Fruit fly (Drosophila melanogaster) whole organism, embryonic: ENCODE measurements around the gene Gyc88E.

Experiments
- Atf-2 ChIP-seq: fragments of 200-800 bp; sonication (Bioruptor generic); optimal IDR thresholded peaks from 2 replicates; lab custom pipeline; 2016; ENCODE audit warnings: missing biosample characterization, missing genetic modification characterization
- Bgb ChIP-seq: fragments of 200-800 bp; sonication (Bioruptor generic); IDR thresholded peaks from 2 replicates; pipeline ENCODE4 v1.3.6; 2022; ENCODE audit warnings: missing biosample characterization, missing genetic modification characterization; ENCODE audit not compliant: partially characterized antibody
- C15 ChIP-seq: fragments of 200-800 bp; sonication (Bioruptor generic); IDR thresholded peaks from 3 replicates; pipeline ENCODE4 v1.3.6; 2022; ENCODE audit warnings: missing biosample characterization, missing genetic modification characterization
- CG10209 ChIP-seq: fragments of 200-800 bp; sonication (Bioruptor generic); optimal IDR thresholded peaks from 3 replicates; lab custom pipeline; 2017; ENCODE audit warnings: missing biosample characterization, mild to moderate bottlenecking, missing genetic modification characterization, missing genetic modification reagents
- CG10462 ChIP-seq: fragments of 200-800 bp; sonication (Bioruptor generic); optimal IDR thresholded peaks from 2 replicates; lab custom pipeline; 2016; ENCODE audit warnings: missing biosample characterization, missing genetic modification characterization
- CG11456 ChIP-seq: fragments of 200-800 bp; sonication (Bioruptor generic); IDR thresholded peaks from 3 replicates; pipeline ENCODE4 v1.3.6; 2022; ENCODE audit warnings: missing biosample characterization, missing genetic modification characterization
- CG12236 ChIP-seq: fragments of 200-800 bp; sonication (Bioruptor generic); optimal IDR thresholded peaks from 2 replicates; lab custom pipeline; 2016; ENCODE audit warnings: missing biosample characterization, missing genetic modification characterization
- CG12391 ChIP-seq: fragments of 200-800 bp; sonication (Bioruptor generic); optimal IDR thresholded peaks from 3 replicates; lab custom pipeline; 2018; ENCODE audit warnings: missing biosample characterization, mild to moderate bottlenecking, missing genetic modification characterization, moderate library complexity
- CG12942 ChIP-seq: fragments of 200-800 bp; sonication (Bioruptor generic); optimal IDR thresholded peaks from 3 replicates; lab custom pipeline; 2016; ENCODE audit warnings: missing biosample characterization, missing genetic modification characterization
- CG14667 ChIP-seq: fragments of 200-800 bp; sonication (Bioruptor generic); IDR thresholded peaks from 2 replicates; pipeline ENCODE4 v1.3.6; 2022; ENCODE audit warnings: missing biosample characterization, missing genetic modification characterization
- CG15696 ChIP-seq: fragments of 200-800 bp; sonication (Bioruptor generic); optimal IDR thresholded peaks from 2 replicates; lab custom pipeline; 2019; ENCODE audit warnings: missing biosample characterization, mild to moderate bottlenecking, missing genetic modification characterization, moderate library complexity
- CG16815 ChIP-seq: fragments of 200-800 bp; sonication (Bioruptor generic); optimal IDR thresholded peaks from 3 replicates; lab custom pipeline; 2017; ENCODE audit warnings: missing biosample characterization, mild to moderate bottlenecking, missing genetic modification characterization
- CG17802 ChIP-seq: fragments of 200-800 bp; sonication (Bioruptor generic); optimal IDR thresholded peaks from 2 replicates; lab custom pipeline; 2018; ENCODE audit warnings: missing biosample characterization, mild to moderate bottlenecking, missing genetic modification characterization, moderate library complexity
- CG32767 ChIP-seq: fragments of 200-800 bp; sonication (Bioruptor generic); IDR thresholded peaks from 2 replicates; pipeline ENCODE4 v1.3.6; 2022; ENCODE audit warnings: missing biosample characterization, missing genetic modification characterization
- CG4282 ChIP-seq: fragments of 200-800 bp; sonication (Bioruptor generic); optimal IDR thresholded peaks from 2 replicates; lab custom pipeline; 2016; ENCODE audit warnings: missing biosample characterization, missing genetic modification characterization
- CG43689 ChIP-seq: fragments of 200-800 bp; sonication (Bioruptor generic); IDR thresholded peaks from 2 replicates; pipeline ENCODE4 v1.3.6; 2022; ENCODE audit warnings: missing biosample characterization, missing genetic modification characterization
- CG4854 ChIP-seq: fragments of 200-800 bp; sonication (Bioruptor generic); optimal IDR thresholded peaks from 2 replicates; lab custom pipeline; 2016; ENCODE audit warnings: missing biosample characterization, missing genetic modification characterization, inconsistent platforms
- CG6175 ChIP-seq: fragments of 200-800 bp; sonication (Bioruptor generic); IDR thresholded peaks from 3 replicates; pipeline ENCODE4 v1.3.6; 2022; ENCODE audit warnings: missing biosample characterization, missing genetic modification characterization
- CG6254 ChIP-seq: fragments of 200-800 bp; sonication (Bioruptor generic); optimal IDR thresholded peaks from 3 replicates; lab custom pipeline; 2017; ENCODE audit warnings: mild to moderate bottlenecking, missing biosample characterization, missing genetic modification reagents, missing genetic modification characterization
- CG7963 ChIP-seq: fragments of 200-800 bp; sonication (Bioruptor generic); IDR thresholded peaks from 3 replicates; pipeline ENCODE4 v1.3.6; 2022; ENCODE audit warnings: missing biosample characterization, missing genetic modification characterization; ENCODE audit not compliant: partially characterized antibody
- Dip2 ChIP-seq: fragments of 200-800 bp; sonication (Bioruptor generic); IDR thresholded peaks from 2 replicates; pipeline ENCODE4 v1.3.6; 2022; ENCODE audit warnings: missing biosample characterization, missing genetic modification characterization
- Dref ChIP-seq: fragments of 200-800 bp; sonication (Bioruptor generic); IDR thresholded peaks from 2 replicates; pipeline ENCODE4 v1.3.6; 2022; ENCODE audit warnings: missing biosample characterization, missing genetic modification characterization
- Fer1 ChIP-seq: fragments of 200-800 bp; sonication (Bioruptor generic); optimal IDR thresholded peaks from 2 replicates; lab custom pipeline; 2017; ENCODE audit warnings: missing biosample characterization, mild to moderate bottlenecking, missing genetic modification characterization
- H2.0 ChIP-seq: fragments of 200-800 bp; sonication (Bioruptor generic); IDR thresholded peaks from 2 replicates; pipeline ENCODE4 v1.3.6; 2022; ENCODE audit warnings: missing biosample characterization, missing genetic modification characterization
- HmgD ChIP-seq: fragments of 200-800 bp; sonication (Bioruptor generic); optimal IDR thresholded peaks from 3 replicates; lab custom pipeline; 2016; ENCODE audit warnings: missing biosample characterization, missing genetic modification characterization
- MESR4 ChIP-seq: fragments of 200-800 bp; sonication (Bioruptor generic); optimal IDR thresholded peaks from 2 replicates; lab custom pipeline; 2018; ENCODE audit warnings: missing biosample characterization, mild to moderate bottlenecking, missing genetic modification characterization, moderate library complexity
- Nf-YA ChIP-seq: fragments of 200-800 bp; sonication (Bioruptor generic); IDR thresholded peaks from 2 replicates; pipeline ENCODE4 v1.3.6; 2022; ENCODE audit warnings: missing biosample characterization, missing genetic modification characterization
- Stat92E ChIP-seq, 3 experiments: fragments of >200 bp in 2 of 3; fragments of 200-800 bp in 1 of 3; sonication (Bioruptor generic) in 1 of 3; optimal IDR thresholded peaks; 2 replicates each; lab custom pipeline; 2017 to 2019; ENCODE audit warnings: missing biosample characterization in 3 of 3, missing genetic modification characterization in 3 of 3, mild to moderate bottlenecking in 1 of 3, moderate library complexity in 1 of 3
- Vsx1 ChIP-seq: fragments of 200-800 bp; sonication (Bioruptor generic); optimal IDR thresholded peaks from 2 replicates; lab custom pipeline; 2017; ENCODE audit warnings: missing biosample characterization, mild to moderate bottlenecking, missing genetic modification characterization, missing genetic modification reagents
- aop ChIP-seq: fragments of 200-800 bp; sonication (Bioruptor generic); IDR thresholded peaks from 2 replicates; pipeline ENCODE4 v1.3.6; 2022; ENCODE audit warnings: missing biosample characterization, missing genetic modification characterization
- chif ChIP-seq, 2 experiments: fragments of 200-800 bp; sonication (Bioruptor generic); optimal IDR thresholded peaks; 3 replicates each; lab custom pipeline; 2016; ENCODE audit warnings: missing biosample characterization in 2 of 2, missing genetic modification characterization in 2 of 2
- corto ChIP-seq: fragments of 200-800 bp; sonication (Bioruptor generic); optimal IDR thresholded peaks from 2 replicates; lab custom pipeline; 2016; ENCODE audit warnings: missing biosample characterization, mild to moderate bottlenecking, missing genetic modification characterization, moderate library complexity
- gem ChIP-seq: fragments of 200-800 bp; sonication (Bioruptor generic); optimal IDR thresholded peaks from 2 replicates; lab custom pipeline; 2019; ENCODE audit warnings: missing biosample characterization, mild to moderate bottlenecking, missing genetic modification characterization, moderate library complexity
- gsb-n ChIP-seq: fragments of 200-800 bp; sonication (Bioruptor generic); optimal IDR thresholded peaks from 3 replicates; lab custom pipeline; 2018; ENCODE audit warnings: missing biosample characterization, mild to moderate bottlenecking, missing genetic modification characterization
- kah ChIP-seq: fragments of 200-800 bp; sonication (Bioruptor generic); optimal IDR thresholded peaks from 2 replicates; lab custom pipeline; 2018; ENCODE audit warnings: missing biosample characterization, mild to moderate bottlenecking, missing genetic modification characterization
- mam ChIP-seq: fragments of 200-800 bp; sonication (Bioruptor generic); optimal IDR thresholded peaks from 3 replicates; lab custom pipeline; 2016; ENCODE audit warnings: missing biosample characterization, missing genetic modification characterization
- onecut ChIP-seq: fragments of 200-800 bp; sonication (Bioruptor generic); IDR thresholded peaks from 2 replicates; pipeline ENCODE4 v1.3.6; 2022; ENCODE audit warnings: missing biosample characterization, missing genetic modification characterization
- otp ChIP-seq: fragments of 200-800 bp; sonication (Bioruptor generic); IDR thresholded peaks from 3 replicates; pipeline ENCODE4, ENCODE4 v1.3.6; 2022; ENCODE audit warnings: missing biosample characterization, missing genetic modification characterization
- peb ChIP-seq: fragments of 200-800 bp; sonication (Bioruptor generic); IDR thresholded peaks from 2 replicates; pipeline ENCODE4 v1.3.6; 2022; ENCODE audit warnings: missing biosample characterization, missing genetic modification characterization
- pita ChIP-seq: fragments of 200-800 bp; sonication (Bioruptor generic); optimal IDR thresholded peaks from 2 replicates; lab custom pipeline; 2017; ENCODE audit warnings: missing biosample characterization, mild to moderate bottlenecking, missing genetic modification characterization
- pnt ChIP-seq: fragments of 200-800 bp; sonication (Bioruptor generic); optimal IDR thresholded peaks from 3 replicates; lab custom pipeline; 2016; ENCODE audit warnings: missing biosample characterization, missing genetic modification characterization
- pzg ChIP-seq: fragments of 200-800 bp; sonication (Bioruptor generic); optimal IDR thresholded peaks from 3 replicates; lab custom pipeline; 2018; ENCODE audit warnings: missing biosample characterization, mild to moderate bottlenecking, missing genetic modification characterization, moderate library complexity
- ranshi ChIP-seq: fragments of 200-800 bp; sonication (Bioruptor generic); IDR thresholded peaks from 2 replicates; pipeline ENCODE4 v1.3.6; 2022; ENCODE audit warnings: missing biosample characterization, missing genetic modification characterization
- salm ChIP-seq: fragments of 200-800 bp; sonication (Bioruptor generic); optimal IDR thresholded peaks from 2 replicates; lab custom pipeline; 2018; ENCODE audit warnings: missing biosample characterization, mild to moderate bottlenecking, missing genetic modification characterization
- sisA ChIP-seq: fragments of 200-800 bp; sonication (Bioruptor generic); IDR thresholded peaks from 2 replicates; pipeline ENCODE4 v1.3.6; 2022; ENCODE audit warnings: missing biosample characterization, missing genetic modification characterization
- slbo ChIP-seq: fragments of 200-800 bp; sonication (Bioruptor generic); IDR thresholded peaks from 2 replicates; pipeline ENCODE4 v1.3.6; 2022; ENCODE audit warnings: missing biosample characterization, missing genetic modification characterization
- tap ChIP-seq: fragments of 200-800 bp; optimal IDR thresholded peaks from 3 replicates; lab custom pipeline; 2019; ENCODE audit warnings: missing biosample characterization, mild to moderate bottlenecking, missing genetic modification characterization, moderate library complexity
- wek ChIP-seq: fragments of 200-800 bp; sonication (Bioruptor generic); optimal IDR thresholded peaks from 3 replicates; lab custom pipeline; 2018; ENCODE audit warnings: missing biosample characterization, mild to moderate bottlenecking, missing genetic modification characterization, moderate library complexity
- yki ChIP-seq: fragments of >200 bp; optimal IDR thresholded peaks from 3 replicates; lab custom pipeline; 2018
- z ChIP-seq: fragments of 200-800 bp; sonication (Bioruptor generic); IDR thresholded peaks from 3 replicates; pipeline ENCODE4 v1.3.6; 2022; ENCODE audit warnings: missing biosample characterization, missing genetic modification characterization

Gyc88E gene

DNA sequence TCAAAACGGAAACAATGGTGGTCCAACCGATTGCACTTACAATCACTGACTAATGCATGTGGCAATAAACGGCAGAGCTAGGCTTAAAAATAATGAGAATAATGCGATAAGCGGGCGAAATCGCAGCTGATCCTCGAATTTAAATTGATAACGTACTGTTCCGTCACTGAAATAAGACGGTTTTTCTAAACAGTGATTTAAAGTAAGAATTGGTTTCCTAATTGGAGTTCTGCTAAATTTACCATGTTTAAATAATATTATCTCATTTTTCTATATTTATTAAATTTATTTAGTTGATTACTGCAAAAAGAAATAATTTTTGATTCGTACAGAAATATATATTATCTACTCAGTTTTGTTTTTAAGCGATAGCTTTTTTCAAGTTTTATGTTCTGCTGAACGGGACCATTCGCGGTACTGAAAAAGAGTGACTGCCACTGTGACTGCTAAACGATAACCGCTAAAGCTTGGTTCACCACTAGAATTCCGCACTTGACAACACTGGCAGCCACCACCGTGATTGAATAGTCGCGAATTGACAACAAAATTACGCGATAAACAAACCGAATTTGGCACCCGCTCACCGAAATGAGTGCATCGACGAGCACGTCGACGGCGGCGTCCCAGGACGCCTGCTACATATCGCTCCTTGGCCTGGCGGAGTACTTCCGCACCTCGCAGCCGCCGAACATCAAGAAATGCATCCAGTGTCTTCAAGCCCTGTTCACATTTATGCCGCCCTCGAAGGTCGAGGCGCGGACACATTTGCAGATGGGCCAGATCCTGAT, 58.7 kb downstream of the Gyc88E start, which contains the start of the genes Spn88Eb and Mau2 (continued):
- TF ChIP-seq pita (GFP tag; lab: Kevin White, UChicago) (no peak), wek (GFP tag; lab: Kevin White, UChicago) (no peak), pzg (peak; percentile 88), onecut (GFP tag; lab: Robert Waterston, UW) (peak; percentile 57), CG6254 (no peak), CG17802 (tag; lab: Kevin White, UChicago) (peak; percentile 98), Nf-YA (GFP tag; lab: Robert Waterston, UW) (0 out of 2 replicates have a peak, but pooled peaks have one; percentile 30), CG16815 (GFP tag; lab: Kevin White, UChicago) (peak; percentile 42), Vsx1 (GFP tag; lab: Kevin White, UChicago) (no peak), CG12942 (GFP tag; lab: Kevin White, UChicago) (peak; percentile 61), sisA (GFP tag; lab: Robert Waterston, UW) (peak; percentile 62), CG11456 (peak; percentile 89), ranshi (GFP tag; lab: Robert Waterston, UW) (peak; percentile 66), CG14667 (GFP tag; lab: Robert Waterston, UW) (peak; percentile 82), kah (GFP tag; lab: Kevin White, UChicago) (peak; percentile 4), CG43689 (GFP tag; lab: Robert Waterston, UW) (no peak), tap (tag; lab: Kevin White, UChicago) (no peak), Stat92E (GFP tag; optimal IDR thresholded peaks at IDR 0.05; lab: Kevin White, UChicago) (no peak), yki (lab: Kevin White, UChicago) (no peak), H2.0 (GFP tag; lab: Robert Waterston, UW) (peak; percentile 67), otp (peak; percentile 55; the same call in 1 of the 3 replicates), slbo (GFP tag; lab: Robert Waterston, UW) (peak; percentile 91), CG12236 (no peak), Dip2 (GFP tag; lab: Robert Waterston, UW) (no peak), corto (GFP tag; lab: Kevin White, UChicago) (no peak), chif (GFP tag; optimal IDR thresholded peaks at IDR 0.05; lab: Kevin White, UChicago) (peak; percentile 39 to 55), z (GFP tag; lab: Robert Waterston, UW) (no peak), HmgD (GFP tag; lab: Kevin White, UChicago) (peak; percentile 64), aop (no peak), CG32767 (GFP tag; lab: Robert Waterston, UW) (0 out of 2 replicates have a peak, but pooled peaks have one; percentile 52), CG4282 (GFP tag; lab: Kevin White, UChicago) (peak; percentile 52), MESR4 (GFP tag; lab: Kevin White, UChicago) (peak; percentile 67), gsb-n (tag; lab: Kevin White, UChicago) (no peak), Dref (GFP tag; lab: Robert Waterston, UW) (peak; percentile 73), CG10209 (GFP tag; lab: Kevin White, UChicago) (peak; percentile 40), CG15696 (tag; lab: Kevin White, UChicago) (peak; percentile 48), Fer1 (GFP tag; lab: Kevin White, UChicago) (peak; percentile 63), salm (tag; lab: Kevin White, UChicago) (no peak), pnt (GFP tag; lab: Kevin White, UChicago) (peak; percentile 9), CG12391 (tag; lab: Kevin White, UChicago) (peak; percentile 75), mam (peak; percentile 80), CG10462 (no peak), Bgb (GFP tag; lab: Robert Waterston, UW) (peak; percentile 79), peb (GFP tag; lab: Robert Waterston, UW) (0 out of 2 replicates have a peak, but pooled peaks have one; percentile 33), CG7963 (GFP tag; lab: Robert Waterston, UW) (no peak; the same call in 1 of the 3 replicates), Atf-2 (GFP tag; lab: Kevin White, UChicago) (no peak), CG4854 (GFP tag; lab: Kevin White, UChicago) (no peak), CG6175 (peak; percentile 53; the same call in 1 of the 3 replicates), C15 (GFP tag; lab: Robert Waterston, UW) (no peak), gem (tag; lab: Kevin White, UChicago) (no peak)
